Worm (Caenorhabditis elegans): ENCODE data around the gene lin-14.

The lin-14 gene

ce11 chrX:11465215-11465614 lies at the start of gene lin-14:
Gene lin-14 (plus strand): TSS chrX:11465560.
- TF ChIP-seq sox-4 (tag; optimal IDR thresholded peaks at IDR 0.05) (no peak), pha-4 (tag; optimal IDR thresholded peaks at IDR 0.05) (no peak), pax-1 (tag; optimal IDR thresholded peaks at IDR 0.05) (no peak), ceh-9 (tag; optimal IDR thresholded peaks at IDR 0.05) (no peak), ceh-34 (tag; optimal IDR thresholded peaks at IDR 0.05) (peak; percentile 56), nfya-1 (tag; optimal IDR thresholded peaks at IDR 0.05) (peak; percentile 29), ceh-31 (tag; optimal IDR thresholded peaks at IDR 0.05) (peak; percentile 67), hlh-6 (tag; optimal IDR thresholded peaks at IDR 0.05) (peak; percentile 28), pag-3 (tag; optimal IDR thresholded peaks at IDR 0.05; ENCODE audit: borderline replicate concordance) (no peak), zip-5 (tag; optimal IDR thresholded peaks at IDR 0.05) (no peak), ets-4 (tag; optimal IDR thresholded peaks at IDR 0.05) (peak; percentile 32), T23F11.4 (GFP tag; optimal IDR thresholded peaks at IDR 0.05) (no peak), dve-1 (tag; optimal IDR thresholded peaks at IDR 0.05) (no peak), hlh-13 (GFP tag; optimal IDR thresholded peaks at IDR 0.05) (no peak), ceh-18 (tag; optimal IDR thresholded peaks at IDR 0.05) (peak; percentile 85), syd-9 (tag; optimal IDR thresholded peaks at IDR 0.05) (no peak), hlh-15 (tag; optimal IDR thresholded peaks at IDR 0.05) (no peak), pros-1 (tag; optimal IDR thresholded peaks at IDR 0.05) (peak; percentile 32), fax-1 (tag; optimal IDR thresholded peaks at IDR 0.05) (peak; percentile 26), ceh-14 (tag; optimal IDR thresholded peaks at IDR 0.05) (peak; percentile 14)

ce11 chrX:11418667-11419066 lies 46.7 kb upstream of the lin-14 start, which contains the start of gene F46C3.2:
Gene F46C3.2 (minus strand): TSS chrX:11418767.
- no peak for TF ChIP-seq sdc-2 (tag; optimal IDR thresholded peaks at IDR 0.05)
- no peak for TF ChIP-seq elt-2 (tag; optimal IDR thresholded peaks at IDR 0.05)
- TF ChIP-seq fax-1 (tag; optimal IDR thresholded peaks at IDR 0.05), result no peak
- no peak for TF ChIP-seq ceh-2 (tag; optimal IDR thresholded peaks at IDR 0.05)
- TF ChIP-seq dve-1 (tag; optimal IDR thresholded peaks at IDR 0.05), result no peak
- TF ChIP-seq C38D4.7 (GFP tag; optimal IDR thresholded peaks at IDR 0.05), result no peak
- no peak for TF ChIP-seq fkh-6 (tag; optimal IDR thresholded peaks at IDR 0.05)
- TF ChIP-seq rnt-1 (tag; optimal IDR thresholded peaks at IDR 0.05), result no peak

ce11 chrX:11419988-11420387 lies 45.4 kb upstream of the lin-14 start, which contains the start of gene F46C3.6:
Gene F46C3.6 (minus strand): TSS chrX:11420074.
- TF ChIP-seq C08G9.2 (tag; optimal IDR thresholded peaks at IDR 0.05), result no peak
- peak; percentile 16 for TF ChIP-seq ref-2 (tag; optimal IDR thresholded peaks at IDR 0.05)

ce11 chrX:11426647-11427046 lies 38.7 kb upstream of the lin-14 start:
- TF ChIP-seq hlh-15 (tag; optimal IDR thresholded peaks at IDR 0.05), result no peak
- no peak for TF ChIP-seq elt-2 (tag; optimal IDR thresholded peaks at IDR 0.05)
- TF ChIP-seq eyg-1 (tag; optimal IDR thresholded peaks at IDR 0.05), result no peak

ce11 chrX:11427550-11427949 lies 37.8 kb upstream of the lin-14 start:
- TF ChIP-seq gmeb-2 (tag; optimal IDR thresholded peaks at IDR 0.05) (no peak), fkh-6 (tag; optimal IDR thresholded peaks at IDR 0.05) (no peak)

ce11 chrX:11433488-11433887 lies 31.9 kb upstream of the lin-14 start, which contains the start of gene hum-4:
Gene hum-4 (minus strand): TSS chrX:11433588.
- TF ChIP-seq ahr-1 (tag; optimal IDR thresholded peaks at IDR 0.05), result no peak
- TF ChIP-seq pat-9 (tag; optimal IDR thresholded peaks at IDR 0.05), result no peak
- TF ChIP-seq dve-1 (tag; optimal IDR thresholded peaks at IDR 0.05), result no peak
- TF ChIP-seq pros-1 (tag; optimal IDR thresholded peaks at IDR 0.05), result no peak
- TF ChIP-seq sox-2 (GFP tag; IDR thresholded peaks at IDR 0.05), result no peak
- TF ChIP-seq hlh-15 (tag; optimal IDR thresholded peaks at IDR 0.05), result no peak
- no peak for TF ChIP-seq fax-1 (tag; optimal IDR thresholded peaks at IDR 0.05)
- no peak for TF ChIP-seq elt-2 (tag; optimal IDR thresholded peaks at IDR 0.05)
- TF ChIP-seq lin-11 (tag; optimal IDR thresholded peaks at IDR 0.05), result no peak
- no peak for TF ChIP-seq ceh-24 (tag; optimal IDR thresholded peaks at IDR 0.05)
- TF ChIP-seq tbx-2 (tag; optimal IDR thresholded peaks at IDR 0.05), result no peak
- TF ChIP-seq nhr-11 (tag; optimal IDR thresholded peaks at IDR 0.05), result no peak
- TF ChIP-seq che-1 (tag; optimal IDR thresholded peaks at IDR 0.05), result no peak
- TF ChIP-seq lim-6 (tag; optimal IDR thresholded peaks at IDR 0.05), result no peak
- no peak for TF ChIP-seq ama-1 (optimal IDR thresholded peaks at IDR 0.05)
- TF ChIP-seq nhr-232 (tag; optimal IDR thresholded peaks at IDR 0.05), result no peak
- TF ChIP-seq C08G9.2 (tag; optimal IDR thresholded peaks at IDR 0.05), result no peak
- TF ChIP-seq hlh-6 (tag; optimal IDR thresholded peaks at IDR 0.05), result no peak
